Fruit fly (Drosophila melanogaster) whole organism, pupa: Measurements from ENCODE around the gene Gnmt.

Experiments
- CG10348 ChIP-seq: fragments of 200-800 bp; sonication (Bioruptor generic); IDR thresholded peaks from 2 replicates; pipeline ENCODE4 v1.3.6; 2022; ENCODE audit warnings: missing biosample characterization, missing genetic modification characterization
- CG13204 ChIP-seq: fragments of 200-800 bp; sonication (Bioruptor generic); optimal IDR thresholded peaks from 2 replicates; lab custom pipeline; 2018; ENCODE audit warnings: missing biosample characterization, mild to moderate bottlenecking, missing genetic modification characterization, moderate library complexity
- CG14655 ChIP-seq: fragments of 200-800 bp; sonication (Bioruptor generic); optimal IDR thresholded peaks from 3 replicates; lab custom pipeline; 2017; ENCODE audit warnings: mild to moderate bottlenecking, missing biosample characterization, missing genetic modification reagents, missing genetic modification characterization
- CG17806 ChIP-seq: fragments of 200-800 bp; sonication (Bioruptor generic); optimal IDR thresholded peaks from 2 replicates; lab custom pipeline; 2018; ENCODE audit warnings: missing biosample characterization, mild to moderate bottlenecking, missing genetic modification characterization, moderate library complexity
- CG34367 ChIP-seq: fragments of 200-800 bp; sonication (Bioruptor generic); optimal IDR thresholded peaks from 2 replicates; lab custom pipeline; 2018; ENCODE audit warnings: missing biosample characterization, mild to moderate bottlenecking, missing genetic modification characterization
- CG4496 ChIP-seq: fragments of 200-800 bp; sonication (Bioruptor generic); IDR thresholded peaks from 3 replicates; pipeline ENCODE4 v1.3.6; 2022; ENCODE audit warnings: missing biosample characterization, missing genetic modification characterization
- CG8159 ChIP-seq: fragments of 200-800 bp; sonication (Bioruptor generic); optimal IDR thresholded peaks from 3 replicates; lab custom pipeline; 2018; ENCODE audit warnings: missing biosample characterization, mild to moderate bottlenecking, missing genetic modification characterization, moderate library complexity
- CG9948 ChIP-seq: fragments of 200-800 bp; sonication (Bioruptor generic); optimal IDR thresholded peaks from 2 replicates; lab custom pipeline; 2018; ENCODE audit warnings: missing biosample characterization, mild to moderate bottlenecking, missing genetic modification characterization, moderate library complexity
- Snoo ChIP-seq: fragments of 200-800 bp; sonication (Bioruptor generic); optimal IDR thresholded peaks from 3 replicates; lab custom pipeline; 2017; ENCODE audit warnings: missing biosample characterization, mild to moderate bottlenecking, missing genetic modification characterization, inconsistent platforms
- fd96Ca ChIP-seq: fragments of 200-800 bp; sonication (Bioruptor generic); IDR thresholded peaks from 3 replicates; pipeline ENCODE4 v1.3.6; 2022; ENCODE audit warnings: missing biosample characterization, missing genetic modification characterization
- rn ChIP-seq: fragments of 200-800 bp; sonication (Bioruptor generic); IDR thresholded peaks from 2 replicates; pipeline ENCODE4 v1.3.6; 2022; ENCODE audit warnings: missing biosample characterization, missing genetic modification characterization

DNA sequence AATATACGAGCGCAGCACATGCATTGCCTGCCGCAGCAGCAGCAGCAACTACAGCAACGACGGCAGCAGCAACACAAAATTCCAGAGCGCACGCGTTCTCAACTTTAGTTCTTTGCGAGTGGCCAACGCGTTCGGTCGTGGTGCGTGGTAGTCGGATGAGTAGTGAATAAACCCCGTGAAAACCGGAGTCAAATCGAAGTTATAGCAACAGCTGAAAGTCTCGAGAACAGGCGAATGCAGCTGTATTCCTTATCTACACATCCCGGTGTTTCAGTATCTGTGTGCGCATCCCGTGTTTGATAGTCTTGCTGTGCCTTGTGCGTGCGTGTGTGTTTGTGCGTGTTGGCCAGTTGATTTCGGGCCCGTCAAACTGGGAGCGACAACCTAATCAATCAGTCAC, 26.5 kb upstream of the Gnmt start, which contains the start of gene Dtg:
- TF ChIP-seq CG17806 (tag; lab: Kevin White, UChicago), result no peak
- TF ChIP-seq CG10348 (GFP tag; lab: Robert Waterston, UW), result no peak
- TF ChIP-seq CG9948 (tag; lab: Kevin White, UChicago), result no peak
- TF ChIP-seq fd96Ca (GFP tag; lab: Robert Waterston, UW), result no peak
- TF ChIP-seq CG4496, result peak; percentile 50; the same call in 1 of the 3 replicates
- TF ChIP-seq CG8159 (tag; lab: Kevin White, UChicago), result no peak
- no peak for TF ChIP-seq CG34367 (tag; lab: Kevin White, UChicago)
- TF ChIP-seq CG14655, result no peak
- TF ChIP-seq rn, result no peak
- no peak for TF ChIP-seq CG13204 (GFP tag; lab: Kevin White, UChicago)
- TF ChIP-seq Snoo (tag; lab: Kevin White, UChicago), result no peak
